Fruit fly (Drosophila melanogaster) whole organism, adult: Measurements from ENCODE around the gene CG15459.

Experiments
- CG33017 ChIP-seq: fragments of 200-800 bp; sonication (Bioruptor generic); optimal IDR thresholded peaks from 2 replicates; lab custom pipeline; 2018; ENCODE audit warnings: missing biosample characterization, mild to moderate bottlenecking, missing genetic modification characterization, moderate library complexity
- cnc ChIP-seq, 2 experiments: fragments of >200 bp; optimal IDR thresholded peaks; 2 replicates each; lab custom pipeline; 2017

DNA sequence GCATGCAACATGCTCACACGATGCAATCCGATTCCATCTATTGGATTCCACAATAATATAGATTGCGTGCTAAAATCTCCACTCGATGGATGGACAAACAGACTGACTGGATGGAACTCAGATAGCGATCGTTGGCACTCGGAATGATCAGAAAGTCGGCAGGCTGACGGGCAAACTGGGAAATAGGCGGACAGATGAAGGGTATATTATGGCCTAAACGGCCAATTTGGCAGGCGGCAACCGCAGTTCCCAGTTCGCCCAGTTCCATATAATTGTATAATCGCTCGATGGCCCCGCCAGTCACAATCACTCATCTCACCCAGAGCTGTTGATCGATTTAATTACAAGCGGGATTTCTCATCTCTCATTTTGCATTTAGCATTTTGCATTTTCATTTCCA, 5.9 kb upstream of the CG15459 start, which contains the start of gene Obp19d:
- TF ChIP-seq CG33017 (no peak), cnc (optimal IDR thresholded peaks at IDR 0.05; lab: Kevin White, UChicago) (no peak)
